Worm (Caenorhabditis elegans): ENCODE data around the gene sdz-28.
"Not testable (repeated sequence)": the region's sequence is repeated elsewhere in the genome, so short reads cannot be mapped to it uniquely, and the experiment has no call there.

- TF ChIP-seq unc-62 (GFP tag; optimal IDR thresholded peaks at IDR 0.05); jun-1 (tag; optimal IDR thresholded peaks at IDR 0.05); pqm-1 (tag; optimal IDR thresholded peaks at IDR 0.05); ceh-9 (tag; optimal IDR thresholded peaks at IDR 0.05); hmg-11 (tag; optimal IDR thresholded peaks at IDR 0.05): not testable (repeated sequence)
These were observed 22.8 kb downstream of the sdz-28 start, which contains the start of gene math-18 for ce11 chrII:2153708-2154107.

Measured in whole organism, L3 larva.